Fruit fly (Drosophila melanogaster): ENCODE measurements around the gene CtsB.

- no peak for TF ChIP-seq pan (optimal IDR thresholded peaks at IDR 0.05)
- no peak for TF ChIP-seq Dll (optimal IDR thresholded peaks at IDR 0.05)
These were observed 33.7 kb upstream of the CtsB start for dm6 chrX:13815526-13816173.
